Fruit fly (Drosophila melanogaster): ENCODE results near the gene CG31287.

- TF ChIP-seq toe (GFP tag; optimal IDR thresholded peaks at IDR 0.05): no peak
- TF ChIP-seq cnc (optimal IDR thresholded peaks at IDR 0.05): no peak
- TF ChIP-seq kay (GFP tag; ENCODE audit: borderline replicate concordance): no peak
Measured at dm6 chr3R:16234745-16235149, 31.6 kb downstream of the CG31287 start.
